Fruit fly (Drosophila melanogaster): ENCODE data around the gene yellow-f2.

- TF ChIP-seq CG8478 (optimal IDR thresholded peaks at IDR 0.05): no peak
- no peak for TF ChIP-seq usp (GFP tag; optimal IDR thresholded peaks at IDR 0.05)
Measured at dm6 chr3R:13038075-13038474, 43.1 kb upstream of the yellow-f2 start, which contains the start of gene CG11668.
